Worm (Caenorhabditis elegans) whole organism, L4/young adult: ENCODE results near the gene ugt-32.

Experiments used
- W03F9.2 ChIP-seq: fragments of 150-350 bp; optimal IDR thresholded peaks from 2 replicates; lab custom pipeline; 2014; ENCODE audit warnings: missing biosample characterization, missing genetic modification characterization
- dao-5 ChIP-seq: sonication (generic microtip); optimal IDR thresholded peaks from 2 replicates; lab custom pipeline; 2016; ENCODE audit warnings: missing genotype, missing genetic modification characterization, moderate library complexity, missing compliant biosample characterization
- him-1 ChIP-seq: sonication (generic microtip); optimal IDR thresholded peaks from 2 replicates; lab custom pipeline; 2016; ENCODE audit warnings: missing genotype, missing genetic modification reagents, missing genetic modification characterization, missing compliant biosample characterization

DNA sequence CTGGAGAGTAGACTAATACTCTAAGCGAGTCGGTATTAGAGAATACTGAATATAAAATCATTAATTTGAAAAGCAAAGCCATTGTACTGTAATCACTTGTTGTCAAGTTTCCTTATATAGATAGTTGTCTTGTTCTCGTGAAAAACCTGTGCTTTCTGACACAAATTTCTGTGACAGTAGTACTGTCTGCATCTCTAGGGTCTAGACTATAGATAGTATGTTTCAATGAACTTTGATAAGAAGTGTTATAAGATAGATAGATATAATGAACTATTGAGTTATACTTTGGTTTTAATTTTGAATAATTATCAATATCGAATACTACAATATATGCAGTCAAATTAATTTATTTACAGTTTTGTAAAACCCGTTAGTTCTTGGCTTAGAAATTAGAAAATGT, at the start of gene ugt-32:
- TF ChIP-seq him-1 (tag; lab: Kevin White, UChicago), result no peak
- no peak for TF ChIP-seq dao-5 (tag; lab: Kevin White, UChicago)
- TF ChIP-seq W03F9.2, result no peak
